Worm (Caenorhabditis elegans) whole organism, midembryonic: ENCODE measurements around the gene F41E6.12.

Experiments
- T22C8.4 ChIP-seq: fragments of 200-800 bp; sonication (Bioruptor generic); IDR thresholded peaks from 2 replicates; pipeline ENCODE4 v1.3.6; 2022; ENCODE audit warnings: missing genetic modification characterization, missing compliant biosample characterization
- flt-1 ChIP-seq: fragments of 200-800 bp; sonication (Bioruptor generic); IDR thresholded peaks from 2 replicates; pipeline ENCODE4 v1.3.6; 2022; ENCODE audit warnings: missing genetic modification characterization, missing compliant biosample characterization
- klf-2 ChIP-seq: fragments of 200-800 bp; sonication (Bioruptor generic); conservative IDR thresholded peaks from 2 replicates; pipeline ENCODE4 v1.3.6; 2022; ENCODE audit warnings: missing genetic modification reagents, missing genetic modification characterization, missing compliant biosample characterization
- med-1 ChIP-seq: sonication (generic microtip); optimal IDR thresholded peaks from 2 replicates; lab custom pipeline; 2017; ENCODE audit warnings: missing genetic modification characterization, mild to moderate bottlenecking, missing compliant biosample characterization, antibody characterized with exemption, missing genetic modification reagents; ENCODE audit not compliant: insufficient read depth
- ref-1 ChIP-seq: fragments of 200-800 bp; sonication (Bioruptor generic); conservative IDR thresholded peaks from 2 replicates; pipeline ENCODE4 v1.3.6; 2022; ENCODE audit warnings: missing genetic modification reagents, missing genetic modification characterization, missing compliant biosample characterization
- ztf-23 ChIP-seq: fragments of 200-800 bp; sonication (Bioruptor generic); IDR thresholded peaks from 2 replicates; pipeline ENCODE4 v1.3.6; 2022; ENCODE audit warnings: missing genetic modification reagents, missing genetic modification characterization, missing compliant biosample characterization
- ztf-29 ChIP-seq: fragments of 200-800 bp; sonication (Bioruptor generic); IDR thresholded peaks from 2 replicates; pipeline ENCODE4 v1.3.6; 2022; ENCODE audit warnings: missing genetic modification reagents, missing genetic modification characterization, missing compliant biosample characterization

- TF ChIP-seq klf-2 (no peak), med-1 (GFP tag; lab: Kevin White, UChicago) (no peak), ztf-29 (no peak), T22C8.4 (GFP tag; lab: Robert Waterston, UW) (no peak), ztf-23 (GFP tag; lab: Robert Waterston, UW) (no peak), flt-1 (no peak), ref-1 (GFP tag; lab: Robert Waterston, UW) (no peak)
Measured at ce11 chrV:8586472-8586871, 42.5 kb downstream of the F41E6.12 start.
